Fruit fly (Drosophila melanogaster) whole organism, adult: ENCODE results near the gene CG32099.

ENCODE experiments used
- CG11617 ChIP-seq: fragments of 200-800 bp; sonication (Bioruptor generic); optimal IDR thresholded peaks from 2 replicates; lab custom pipeline; 2017; ENCODE audit warnings: mild to moderate bottlenecking, missing biosample characterization, missing genetic modification reagents, missing genetic modification characterization
- CG14711 ChIP-seq: fragments of 200-800 bp; sonication (Bioruptor generic); optimal IDR thresholded peaks from 2 replicates; lab custom pipeline; 2018; ENCODE audit warnings: missing biosample characterization, mild to moderate bottlenecking, missing genetic modification characterization, moderate library complexity
- CG7045 ChIP-seq: fragments of 200-800 bp; sonication (Bioruptor generic); optimal IDR thresholded peaks from 2 replicates; lab custom pipeline; 2017; ENCODE audit warnings: missing biosample characterization, mild to moderate bottlenecking, missing genetic modification characterization
- Clk ChIP-seq: fragments of 200-800 bp; sonication (Bioruptor generic); optimal IDR thresholded peaks from 2 replicates; lab custom pipeline; 2017; ENCODE audit warnings: missing biosample characterization, missing genetic modification characterization
- kay ChIP-seq: fragments of 200-800 bp; sonication (Bioruptor generic); peaks from one replicate; lab custom pipeline; 2016; ENCODE audit warnings: missing biosample characterization, missing genetic modification characterization, borderline replicate concordance
- tj ChIP-seq: fragments of 200-800 bp; sonication (Bioruptor generic); optimal IDR thresholded peaks from 3 replicates; lab custom pipeline; 2017; ENCODE audit warnings: missing biosample characterization, mild to moderate bottlenecking, missing genetic modification characterization, moderate library complexity

dm6 chr3L:12108515-12108914, 40.6 kb upstream of the CG32099 start:
- TF ChIP-seq tj (no peak), CG11617 (GFP tag; lab: Kevin White, UChicago) (no peak), CG7045 (GFP tag; lab: Kevin White, UChicago) (no peak), CG14711 (tag; lab: Kevin White, UChicago) (no peak), kay (GFP tag; lab: Kevin White, UChicago) (no peak), Clk (GFP tag; lab: Kevin White, UChicago) (no peak)
